Worm (Caenorhabditis elegans) whole organism, early embryonic: ENCODE results near the gene ttr-15.

Source experiments
- F13C5.2 ChIP-seq: sonication (generic microtip); optimal IDR thresholded peaks from 2 replicates; lab custom pipeline; 2017; ENCODE audit warnings: mild to moderate bottlenecking, missing genetic modification characterization, inconsistent platforms, missing compliant biosample characterization
- ama-1 ChIP-seq: fragments of 150-350 bp; optimal IDR thresholded peaks from 2 replicates; lab custom pipeline; 2014
- ceh-36 ChIP-seq: sonication (generic microtip); optimal IDR thresholded peaks from 2 replicates; lab custom pipeline; 2016; ENCODE audit warnings: missing genetic modification characterization, inconsistent platforms, missing compliant biosample characterization
- hmg-4 ChIP-seq: fragments of 200-800 bp; sonication (Bioruptor generic); optimal IDR thresholded peaks from 2 replicates; lab custom pipeline; 2018; ENCODE audit warnings: mild to moderate bottlenecking, missing genetic modification characterization, missing compliant biosample characterization

ce11 chrIII:10293362-10293761 is 44.3 kb upstream of the ttr-15 start:
- TF ChIP-seq ama-1 (no peak), F13C5.2 (tag; lab: Kevin White, UChicago) (no peak), ceh-36 (tag; lab: Kevin White, UChicago) (no peak), hmg-4 (GFP tag; lab: Kevin White, UChicago) (no peak)
